Fruit fly (Drosophila melanogaster) whole organism, embryonic: ENCODE data around the gene CG6688.

Experiments
- CG10366 ChIP-seq: fragments of 200-800 bp; sonication (Bioruptor generic); IDR thresholded peaks from 2 replicates; pipeline ENCODE4 v1.3.6; 2022; ENCODE audit warnings: missing biosample characterization, missing genetic modification characterization
- CG10543 ChIP-seq: fragments of 200-800 bp; sonication (Bioruptor generic); optimal IDR thresholded peaks from 3 replicates; lab custom pipeline; 2017; ENCODE audit warnings: missing biosample characterization, mild to moderate bottlenecking, missing genetic modification characterization, moderate library complexity
- CG13775 ChIP-seq: fragments of 200-800 bp; sonication (Bioruptor generic); optimal IDR thresholded peaks from 3 replicates; lab custom pipeline; 2017; ENCODE audit warnings: missing biosample characterization, mild to moderate bottlenecking, missing genetic modification characterization
- CG30403 ChIP-seq: fragments of 200-800 bp; sonication (Bioruptor generic); optimal IDR thresholded peaks from 3 replicates; lab custom pipeline; 2016; ENCODE audit warnings: missing biosample characterization, missing genetic modification characterization
- CG31365 ChIP-seq: fragments of 200-800 bp; sonication (Bioruptor generic); optimal IDR thresholded peaks from 2 replicates; lab custom pipeline; 2018; ENCODE audit warnings: missing biosample characterization, mild to moderate bottlenecking, missing genetic modification characterization
- CG32767 ChIP-seq: fragments of 200-800 bp; sonication (Bioruptor generic); IDR thresholded peaks from 2 replicates; pipeline ENCODE4 v1.3.6; 2022; ENCODE audit warnings: missing biosample characterization, missing genetic modification characterization
- CG33557 ChIP-seq: fragments of 200-800 bp; sonication (Bioruptor generic); optimal IDR thresholded peaks from 2 replicates; lab custom pipeline; 2019; ENCODE audit warnings: missing biosample characterization, mild to moderate bottlenecking, missing genetic modification characterization, moderate library complexity
- CG3847 ChIP-seq: fragments of 200-800 bp; sonication (Bioruptor generic); IDR thresholded peaks from 2 replicates; pipeline ENCODE4 v1.3.6; 2022; ENCODE audit warnings: missing biosample characterization, missing genetic modification characterization
- CG9817 ChIP-seq: fragments of 200-800 bp; sonication (Bioruptor generic); optimal IDR thresholded peaks from 2 replicates; lab custom pipeline; 2018; ENCODE audit warnings: missing biosample characterization, mild to moderate bottlenecking, missing genetic modification characterization, moderate library complexity
- Dip3 ChIP-seq: fragments of 200-800 bp; sonication (Bioruptor generic); optimal IDR thresholded peaks from 3 replicates; lab custom pipeline; 2016; ENCODE audit warnings: missing biosample characterization, missing genetic modification characterization
- Drgx ChIP-seq: fragments of 200-800 bp; sonication (Bioruptor generic); IDR thresholded peaks from 2 replicates; pipeline ENCODE4 v1.3.6; 2022; ENCODE audit warnings: missing biosample characterization, missing genetic modification characterization
- H2.0 ChIP-seq: fragments of 200-800 bp; sonication (Bioruptor generic); IDR thresholded peaks from 2 replicates; pipeline ENCODE4 v1.3.6; 2022; ENCODE audit warnings: missing biosample characterization, missing genetic modification characterization
- HHEX ChIP-seq: fragments of 200-800 bp; sonication (Bioruptor generic); optimal IDR thresholded peaks from 3 replicates; lab custom pipeline; 2017; ENCODE audit warnings: missing biosample characterization, mild to moderate bottlenecking, missing genetic modification characterization, missing genetic modification reagents
- HLH3B ChIP-seq: fragments of 200-800 bp; sonication (Bioruptor generic); IDR thresholded peaks from 2 replicates; pipeline ENCODE4 v1.3.6; 2022; ENCODE audit warnings: missing biosample characterization, missing genetic modification characterization
- Hmr ChIP-seq: fragments of 200-800 bp; sonication (Bioruptor generic); optimal IDR thresholded peaks from 3 replicates; lab custom pipeline; 2017; ENCODE audit warnings: mild to moderate bottlenecking, missing biosample characterization, missing genetic modification reagents, missing genetic modification characterization
- Hr3 ChIP-seq: fragments of 200-800 bp; sonication (Bioruptor generic); optimal IDR thresholded peaks from 3 replicates; lab custom pipeline; 2016; ENCODE audit warnings: missing biosample characterization, missing genetic modification characterization
- Hr78 ChIP-seq, 2 experiments: fragments of 200-800 bp in 1 of 2; fragments of >200 bp in 1 of 2; sonication (Bioruptor generic) in 1 of 2; optimal IDR thresholded peaks; 2 replicates each; lab custom pipeline; 2017 to 2019; ENCODE audit warnings: missing biosample characterization in 2 of 2, missing genetic modification characterization in 2 of 2, mild to moderate bottlenecking in 1 of 2, moderate library complexity in 1 of 2
- Mad ChIP-seq: fragments of 200-800 bp; sonication (Bioruptor generic); optimal IDR thresholded peaks from 2 replicates; lab custom pipeline; 2016; ENCODE audit warnings: missing biosample characterization, missing genetic modification characterization
- NC2β ChIP-seq: fragments of 200-800 bp; sonication (Bioruptor generic); optimal IDR thresholded peaks from 2 replicates; lab custom pipeline; 2016; ENCODE audit warnings: missing biosample characterization, missing genetic modification characterization
- Sox102F ChIP-seq: fragments of 200-800 bp; sonication (Bioruptor generic); optimal IDR thresholded peaks from 2 replicates; lab custom pipeline; 2018; ENCODE audit warnings: missing biosample characterization, mild to moderate bottlenecking, missing genetic modification characterization, moderate library complexity
- Taf1 ChIP-seq: fragments of 200-800 bp; sonication (Bioruptor generic); IDR thresholded peaks from 2 replicates; pipeline ENCODE4 v1.3.6; 2022; ENCODE audit warnings: missing biosample characterization, missing genetic modification characterization
- bab2 ChIP-seq: fragments of 200-800 bp; sonication (Bioruptor generic); optimal IDR thresholded peaks from 2 replicates; lab custom pipeline; 2016; ENCODE audit warnings: missing biosample characterization, missing genetic modification characterization
- cad ChIP-seq: fragments of >200 bp; optimal IDR thresholded peaks from 2 replicates; lab custom pipeline; 2017; ENCODE audit warnings: missing biosample characterization, missing genetic modification characterization
- emc ChIP-seq: fragments of 200-800 bp; sonication (Bioruptor generic); optimal IDR thresholded peaks from 2 replicates; lab custom pipeline; 2016; ENCODE audit warnings: missing biosample characterization, missing genetic modification characterization
- hbn ChIP-seq: fragments of 200-800 bp; sonication (Bioruptor generic); IDR thresholded peaks from 2 replicates; pipeline ENCODE4 v1.3.6; 2022; ENCODE audit warnings: missing biosample characterization, missing genetic modification characterization; ENCODE audit not compliant: partially characterized antibody
- her ChIP-seq: fragments of 200-800 bp; sonication (Bioruptor generic); optimal IDR thresholded peaks from 2 replicates; lab custom pipeline; 2016; ENCODE audit warnings: missing biosample characterization, missing genetic modification characterization
- ind ChIP-seq: fragments of 200-800 bp; sonication (Bioruptor generic); optimal IDR thresholded peaks from 3 replicates; lab custom pipeline; 2016; ENCODE audit warnings: missing biosample characterization, missing genetic modification characterization
- ken ChIP-seq: fragments of 200-800 bp; sonication (Bioruptor generic); IDR thresholded peaks from 3 replicates; pipeline ENCODE4 v1.3.6; 2022; ENCODE audit warnings: missing biosample characterization, missing genetic modification characterization
- lbe ChIP-seq: fragments of 200-800 bp; sonication (Bioruptor generic); optimal IDR thresholded peaks from 2 replicates; lab custom pipeline; 2016; ENCODE audit warnings: missing biosample characterization, mild to moderate bottlenecking, missing genetic modification characterization
- luna ChIP-seq: fragments of 200-800 bp; sonication (Bioruptor generic); optimal IDR thresholded peaks from 2 replicates; lab custom pipeline; 2016; ENCODE audit warnings: missing biosample characterization, missing genetic modification characterization
- mam ChIP-seq: fragments of 200-800 bp; sonication (Bioruptor generic); optimal IDR thresholded peaks from 3 replicates; lab custom pipeline; 2016; ENCODE audit warnings: missing biosample characterization, missing genetic modification characterization
- mld ChIP-seq: fragments of 200-800 bp; sonication (Bioruptor generic); IDR thresholded peaks from 3 replicates; pipeline ENCODE4 v1.3.6; 2022; ENCODE audit warnings: missing biosample characterization, missing genetic modification characterization; ENCODE audit not compliant: partially characterized antibody
- odd ChIP-seq: fragments of 200-800 bp; sonication (Bioruptor generic); optimal IDR thresholded peaks from 2 replicates; lab custom pipeline; 2017; ENCODE audit warnings: missing biosample characterization, mild to moderate bottlenecking, missing genetic modification characterization
- pb ChIP-seq: fragments of 200-800 bp; sonication (Bioruptor generic); optimal IDR thresholded peaks from 3 replicates; lab custom pipeline; 2016; ENCODE audit warnings: missing biosample characterization, missing genetic modification characterization
- phol ChIP-seq: fragments of 200-800 bp; sonication (Bioruptor generic); optimal IDR thresholded peaks from 3 replicates; lab custom pipeline; 2018; ENCODE audit warnings: missing biosample characterization, mild to moderate bottlenecking, missing genetic modification characterization, moderate library complexity
- prd ChIP-seq, 3 experiments: fragments of >200 bp in 2 of 3; fragments of 200-800 bp in 1 of 3; sonication (Bioruptor generic) in 1 of 3; optimal IDR thresholded peaks in 2 of 3; IDR thresholded peaks in 1 of 3; 2 replicates in 2 of 3; 3 replicates in 1 of 3; pipeline versions ENCODE4 v1.3.6 to Lab custom; 2017 to 2022; ENCODE audit warnings: missing biosample characterization in 1 of 3, missing genetic modification characterization in 1 of 3
- repo ChIP-seq: fragments of 200-800 bp; sonication (Bioruptor generic); optimal IDR thresholded peaks from 2 replicates; lab custom pipeline; 2016; ENCODE audit warnings: missing biosample characterization, missing genetic modification characterization
- row ChIP-seq: fragments of 200-800 bp; sonication (Bioruptor generic); IDR thresholded peaks from 3 replicates; pipeline ENCODE4 v1.3.6; 2022; ENCODE audit warnings: missing biosample characterization, missing genetic modification characterization
- scrt ChIP-seq: fragments of 200-800 bp; sonication (Bioruptor generic); optimal IDR thresholded peaks from 2 replicates; lab custom pipeline; 2018; ENCODE audit warnings: missing biosample characterization, mild to moderate bottlenecking, missing genetic modification characterization, moderate library complexity
- sim ChIP-seq: fragments of 200-800 bp; sonication (Bioruptor generic); IDR thresholded peaks from 2 replicates; pipeline ENCODE4 v1.3.6; 2022; ENCODE audit warnings: missing biosample characterization, missing genetic modification characterization
- so ChIP-seq: fragments of 200-800 bp; sonication (Bioruptor generic); IDR thresholded peaks from 3 replicates; pipeline ENCODE4 v1.3.6; 2022; ENCODE audit warnings: missing biosample characterization, missing genetic modification characterization
- toy ChIP-seq: fragments of 200-800 bp; sonication (Bioruptor generic); IDR thresholded peaks from 2 replicates; pipeline ENCODE4 v1.3.6; 2022; ENCODE audit warnings: missing biosample characterization, missing genetic modification characterization

CG6688 gene

dm6 chr3R:23046529-23046943 is 34.3 kb downstream of the CG6688 start (continued):
- TF ChIP-seq luna (GFP tag; lab: Kevin White, UChicago) (no peak), CG9817 (tag; lab: Kevin White, UChicago) (peak; percentile 43), ind (GFP tag; lab: Kevin White, UChicago) (peak; percentile 37), Drgx (GFP tag; lab: Robert Waterston, UW) (peak; percentile 79), CG3847 (GFP tag; lab: Robert Waterston, UW) (peak; percentile 48), mld (GFP tag; lab: Robert Waterston, UW) (no peak), Hr3 (GFP tag; lab: Kevin White, UChicago) (peak; percentile 24), NC2β (GFP tag; lab: Kevin White, UChicago) (peak; percentile 18), ken (GFP tag; lab: Robert Waterston, UW) (peak; percentile 8; the same call in 1 of the 3 replicates), hbn (GFP tag; lab: Robert Waterston, UW) (no peak), CG33557 (GFP tag; lab: Kevin White, UChicago) (no peak), repo (peak; percentile 17), odd (GFP tag; lab: Kevin White, UChicago) (no peak), Dip3 (peak; percentile 47), CG32767 (GFP tag; lab: Robert Waterston, UW) (peak; percentile 52; the same call in 1 of the 2 replicates), sim (no peak), her (peak; percentile 22), Taf1 (GFP tag; lab: Robert Waterston, UW) (no peak), CG30403 (GFP tag; lab: Kevin White, UChicago) (peak; percentile 47), CG10366 (GFP tag; lab: Robert Waterston, UW) (peak; percentile 61), Hr78 (GFP tag; optimal IDR thresholded peaks at IDR 0.05; lab: Kevin White, UChicago) (no peak), toy (GFP tag; lab: Robert Waterston, UW) (0 out of 2 replicates have a peak, but pooled peaks have one; percentile 12), HHEX (GFP tag; lab: Kevin White, UChicago) (peak; percentile 11), Mad (GFP tag; lab: Kevin White, UChicago) (peak; percentile 40), Hmr (GFP tag; lab: Kevin White, UChicago) (peak; percentile 60), bab2 (GFP tag; lab: Kevin White, UChicago) (peak; percentile 23), so (GFP tag; lab: Robert Waterston, UW) (0 out of 3 replicates have a peak, but pooled peaks have one; percentile 50), mam (peak; percentile 55), scrt (no peak), HLH3B (GFP tag; lab: Robert Waterston, UW) (0 out of 2 replicates have a peak, but pooled peaks have one; percentile 32), prd (optimal IDR thresholded peaks at IDR 0.05; lab: Kevin White, UChicago) (no peak), prd (GFP tag; IDR thresholded peaks at IDR 0.05; lab: Robert Waterston, UW) (peak; percentile 61; the same call in 2 of the 3 replicates), row (peak; percentile 65), emc (GFP tag; lab: Kevin White, UChicago) (no peak), CG13775 (GFP tag; lab: Kevin White, UChicago) (peak; percentile 21), cad (GFP tag; lab: Kevin White, UChicago) (no peak), phol (tag; lab: Kevin White, UChicago) (no peak), Sox102F (GFP tag; lab: Kevin White, UChicago) (peak; percentile 51), CG31365 (tag; lab: Kevin White, UChicago) (no peak), lbe (peak; percentile 87), pb (peak; percentile 3), H2.0 (peak; percentile 38; the same call in 1 of the 2 replicates), CG10543 (peak; percentile 4)
- TF ChIP-seq, all 482 proteins: peak for 178
